Worm (Caenorhabditis elegans) whole organism, L3 larva: Measurements from ENCODE around the gene nep-11.

Experiments used
- ceh-82 ChIP-seq: fragments of 150-350 bp; optimal IDR thresholded peaks from 2 replicates; lab custom pipeline; 2014; ENCODE audit warnings: missing biosample characterization, missing genetic modification characterization
- nhr-76 ChIP-seq: fragments of 150-350 bp; sonication (generic microtip); optimal IDR thresholded peaks from 5 replicates; lab custom pipeline; 2014; ENCODE audit warnings: missing biosample characterization, missing genetic modification characterization
- skn-1 ChIP-seq: fragments of 150-350 bp; optimal IDR thresholded peaks from 2 replicates; lab custom pipeline; 2014; ENCODE audit warnings: missing biosample characterization, missing genetic modification characterization
- unc-62 ChIP-seq: fragments of 150-350 bp; sonication (generic microtip); optimal IDR thresholded peaks from 4 replicates; lab custom pipeline; 2014; ENCODE audit warnings: missing biosample characterization, missing genetic modification reagents, missing genetic modification characterization
- zag-1 ChIP-seq: fragments of 150-350 bp; optimal IDR thresholded peaks from 2 replicates; lab custom pipeline; 2014; ENCODE audit warnings: missing biosample characterization, missing genetic modification characterization
- ztf-4 ChIP-seq: fragments of 150-350 bp; optimal IDR thresholded peaks from 2 replicates; lab custom pipeline; 2014; ENCODE audit warnings: missing biosample characterization, missing genetic modification characterization

- no peak for TF ChIP-seq zag-1 (tag; lab: Kevin White, UChicago)
- no peak for TF ChIP-seq ceh-82 (tag; lab: Kevin White, UChicago)
- no peak for TF ChIP-seq nhr-76 (tag; lab: Kevin White, UChicago)
- no peak for TF ChIP-seq skn-1
- no peak for TF ChIP-seq ztf-4
- TF ChIP-seq unc-62, result no peak
Measured at ce11 chrII:3472817-3473216, 47.5 kb upstream of the nep-11 start, which contains the start of gene Y49F6B.6.
